Fruit fly (Drosophila melanogaster): ENCODE measurements around the gene Gmap.

Gmap gene

dm6 chrX:15471904-15472303, 14.8 kb upstream of the Gmap start, which contains the start of the genes Grip128 and Alg14:
Gene Grip128 (minus strand): TSS chrX:15472119.
Gene Alg14 (plus strand): TSS chrX:15472164.
- no peak for TF ChIP-seq EcR (GFP tag; optimal IDR thresholded peaks at IDR 0.05)
- no peak for TF ChIP-seq Dll (optimal IDR thresholded peaks at IDR 0.05)
- no peak for TF ChIP-seq usp (GFP tag; optimal IDR thresholded peaks at IDR 0.05)
- TF ChIP-seq pan (optimal IDR thresholded peaks at IDR 0.05) = no peak

- TF ChIP-seq pan (optimal IDR thresholded peaks at IDR 0.05) = no peak
- no peak for TF ChIP-seq psq (optimal IDR thresholded peaks at IDR 0.05)
- no peak for TF ChIP-seq EcR (GFP tag; optimal IDR thresholded peaks at IDR 0.05)
- no peak for TF ChIP-seq CG8478 (optimal IDR thresholded peaks at IDR 0.05)
- no peak for TF ChIP-seq usp (GFP tag; optimal IDR thresholded peaks at IDR 0.05)
- TF ChIP-seq Dll (optimal IDR thresholded peaks at IDR 0.05) = no peak
These were observed 11.3 kb upstream of the Gmap start, which contains the start of gene mh for dm6 chrX:15475367-15475789. Gene mh (minus strand): TSS chrX:15475400.

dm6 chrX:15475791-15476190, 10.9 kb upstream of the Gmap start, which contains the start of gene CG6324:
Gene CG6324 (plus strand): TSS chrX:15476091.
- TF ChIP-seq usp (GFP tag; optimal IDR thresholded peaks at IDR 0.05) = no peak
- TF ChIP-seq psq (optimal IDR thresholded peaks at IDR 0.05) = no peak
- no peak for TF ChIP-seq pan (optimal IDR thresholded peaks at IDR 0.05)
- TF ChIP-seq EcR (GFP tag; optimal IDR thresholded peaks at IDR 0.05) = no peak
- TF ChIP-seq CG8478 (optimal IDR thresholded peaks at IDR 0.05) = no peak
- TF ChIP-seq Dll (optimal IDR thresholded peaks at IDR 0.05) = no peak

- TF ChIP-seq usp (GFP tag; optimal IDR thresholded peaks at IDR 0.05) (no peak), pan (optimal IDR thresholded peaks at IDR 0.05) (no peak), Dll (optimal IDR thresholded peaks at IDR 0.05) (no peak)
These were observed 4.5 kb upstream of the Gmap start, which contains the start of gene CG6340 for dm6 chrX:15482236-15482660. Gene CG6340 (plus strand): TSS chrX:15482374.

- TF ChIP-seq Dll (optimal IDR thresholded peaks at IDR 0.05) (peak; percentile 18), pan (optimal IDR thresholded peaks at IDR 0.05) (no peak)
These were observed 3.5 kb upstream of the Gmap start for dm6 chrX:15483010-15483802.

dm6 chrX:15484451-15485032, 2.2 kb upstream of the Gmap start:
- TF ChIP-seq pan (optimal IDR thresholded peaks at IDR 0.05) (no peak), Dll (optimal IDR thresholded peaks at IDR 0.05) (no peak), EcR (GFP tag; optimal IDR thresholded peaks at IDR 0.05) (no peak), psq (optimal IDR thresholded peaks at IDR 0.05) (no peak), CG8478 (optimal IDR thresholded peaks at IDR 0.05) (no peak), usp (GFP tag; optimal IDR thresholded peaks at IDR 0.05) (no peak)

- no peak for TF ChIP-seq usp (GFP tag; optimal IDR thresholded peaks at IDR 0.05)
- no peak for TF ChIP-seq psq (optimal IDR thresholded peaks at IDR 0.05)
- no peak for TF ChIP-seq EcR (GFP tag; optimal IDR thresholded peaks at IDR 0.05)
- TF ChIP-seq pan (optimal IDR thresholded peaks at IDR 0.05) = no peak
- no peak for TF ChIP-seq Dll (optimal IDR thresholded peaks at IDR 0.05)
- TF ChIP-seq CG8478 (optimal IDR thresholded peaks at IDR 0.05) = no peak
These were observed 3.8 kb downstream of the Gmap start for dm6 chrX:15490519-15490918.

- no peak for TF ChIP-seq usp (GFP tag; optimal IDR thresholded peaks at IDR 0.05)
- TF ChIP-seq CG8478 (optimal IDR thresholded peaks at IDR 0.05) = no peak
- TF ChIP-seq EcR (GFP tag; optimal IDR thresholded peaks at IDR 0.05) = no peak
- TF ChIP-seq pan (optimal IDR thresholded peaks at IDR 0.05) = no peak
- TF ChIP-seq Dll (optimal IDR thresholded peaks at IDR 0.05) = no peak
- TF ChIP-seq psq (optimal IDR thresholded peaks at IDR 0.05) = no peak
These were observed 9.1 kb downstream of the Gmap start for dm6 chrX:15495600-15496379.

- no peak for TF ChIP-seq pan (optimal IDR thresholded peaks at IDR 0.05)
- no peak for TF ChIP-seq EcR (GFP tag; optimal IDR thresholded peaks at IDR 0.05)
- no peak for TF ChIP-seq usp (GFP tag; optimal IDR thresholded peaks at IDR 0.05)
- TF ChIP-seq CG8478 (optimal IDR thresholded peaks at IDR 0.05) = no peak
- no peak for TF ChIP-seq psq (optimal IDR thresholded peaks at IDR 0.05)
- TF ChIP-seq Dll (optimal IDR thresholded peaks at IDR 0.05) = no peak
These were observed 10.1 kb downstream of the Gmap start for dm6 chrX:15496651-15497409.

dm6 chrX:15497440-15498271, 10.9 kb downstream of the Gmap start:
- TF ChIP-seq Dll (optimal IDR thresholded peaks at IDR 0.05) (no peak), CG8478 (optimal IDR thresholded peaks at IDR 0.05) (no peak)

- no peak for TF ChIP-seq CG8478 (optimal IDR thresholded peaks at IDR 0.05)
These were observed 12.1 kb downstream of the Gmap start for dm6 chrX:15498791-15499190.

Measured in whole organism.